Worm (Caenorhabditis elegans) whole organism, midembryonic: Measurements from ENCODE around the gene nhr-186.

Experiments used
- T22C8.4 ChIP-seq: fragments of 200-800 bp; sonication (Bioruptor generic); IDR thresholded peaks from 2 replicates; pipeline ENCODE4 v1.3.6; 2022; ENCODE audit warnings: missing genetic modification characterization, missing compliant biosample characterization
- cog-1 ChIP-seq: sonication (generic microtip); optimal IDR thresholded peaks from 2 replicates; lab custom pipeline; 2016; ENCODE audit warnings: missing genetic modification characterization, missing compliant biosample characterization
- flt-1 ChIP-seq: fragments of 200-800 bp; sonication (Bioruptor generic); IDR thresholded peaks from 2 replicates; pipeline ENCODE4 v1.3.6; 2022; ENCODE audit warnings: missing genetic modification characterization, missing compliant biosample characterization
- klf-2 ChIP-seq: fragments of 200-800 bp; sonication (Bioruptor generic); conservative IDR thresholded peaks from 2 replicates; pipeline ENCODE4 v1.3.6; 2022; ENCODE audit warnings: missing genetic modification reagents, missing genetic modification characterization, missing compliant biosample characterization
- med-1 ChIP-seq: sonication (generic microtip); optimal IDR thresholded peaks from 2 replicates; lab custom pipeline; 2017; ENCODE audit warnings: missing genetic modification characterization, mild to moderate bottlenecking, missing compliant biosample characterization, antibody characterized with exemption, missing genetic modification reagents; ENCODE audit not compliant: insufficient read depth
- ref-1 ChIP-seq: fragments of 200-800 bp; sonication (Bioruptor generic); conservative IDR thresholded peaks from 2 replicates; pipeline ENCODE4 v1.3.6; 2022; ENCODE audit warnings: missing genetic modification reagents, missing genetic modification characterization, missing compliant biosample characterization
- tab-1 ChIP-seq: fragments of 200-800 bp; sonication (Bioruptor generic); IDR thresholded peaks from 2 replicates; pipeline ENCODE4 v1.3.6; 2022; ENCODE audit warnings: missing genetic modification characterization, missing compliant biosample characterization
- ztf-23 ChIP-seq: fragments of 200-800 bp; sonication (Bioruptor generic); IDR thresholded peaks from 2 replicates; pipeline ENCODE4 v1.3.6; 2022; ENCODE audit warnings: missing genetic modification reagents, missing genetic modification characterization, missing compliant biosample characterization
- ztf-29 ChIP-seq: fragments of 200-800 bp; sonication (Bioruptor generic); IDR thresholded peaks from 2 replicates; pipeline ENCODE4 v1.3.6; 2022; ENCODE audit warnings: missing genetic modification reagents, missing genetic modification characterization, missing compliant biosample characterization

Gene nhr-186

DNA sequence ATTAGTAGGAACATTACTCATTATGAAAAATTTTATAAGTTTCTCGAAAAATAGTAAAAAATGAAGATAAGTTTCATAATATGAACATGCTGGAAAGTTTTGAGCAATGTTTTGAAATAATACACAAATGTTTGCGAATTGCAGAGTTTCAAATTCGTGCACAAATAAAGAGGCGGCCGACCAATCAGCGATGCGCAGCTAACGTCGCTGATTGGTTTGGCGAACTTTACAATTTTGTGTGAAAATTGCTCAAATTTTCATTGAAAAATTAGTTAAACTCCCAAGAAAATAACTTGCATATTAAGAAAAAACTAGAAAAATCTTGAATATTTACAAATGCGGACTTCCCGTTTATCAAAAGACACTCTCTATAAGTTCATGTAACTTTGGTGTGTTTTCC lies 22.1 kb downstream of the nhr-186 start:
- TF ChIP-seq ztf-29 (GFP tag; lab: Robert Waterston, UW) (no peak), tab-1 (no peak), flt-1 (GFP tag; lab: Robert Waterston, UW) (no peak), ztf-23 (GFP tag; lab: Robert Waterston, UW) (no peak), med-1 (GFP tag; lab: Kevin White, UChicago) (no peak), ref-1 (no peak)

DNA sequence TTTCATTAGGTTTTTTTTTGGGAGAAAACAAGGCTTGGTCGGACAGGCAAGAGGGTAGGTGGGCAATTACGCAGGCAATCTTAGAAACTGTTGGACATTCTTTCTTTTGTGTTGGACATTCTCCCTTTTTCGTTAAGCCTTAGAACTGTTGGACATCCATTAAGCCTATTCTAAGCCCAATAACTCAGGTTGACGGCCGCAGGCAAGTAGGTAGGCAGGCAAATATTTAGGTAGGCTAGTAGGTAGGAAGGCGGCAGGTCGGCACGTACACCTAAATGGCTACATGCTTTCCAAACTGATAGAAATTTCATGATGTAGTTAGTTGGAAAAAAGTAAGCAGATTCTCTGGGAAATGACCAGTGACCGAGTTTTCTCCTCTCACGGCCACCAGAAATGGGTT lies 22.6 kb downstream of the nhr-186 start:
- no peak for TF ChIP-seq med-1 (GFP tag; lab: Kevin White, UChicago)
- no peak for TF ChIP-seq tab-1
- TF ChIP-seq klf-2, result no peak
- TF ChIP-seq flt-1 (GFP tag; lab: Robert Waterston, UW), result no peak
- no peak for TF ChIP-seq ztf-23 (GFP tag; lab: Robert Waterston, UW)
- TF ChIP-seq cog-1 (tag; lab: Kevin White, UChicago), result no peak
- no peak for TF ChIP-seq T22C8.4
- no peak for TF ChIP-seq ztf-29 (GFP tag; lab: Robert Waterston, UW)
- TF ChIP-seq ref-1, result no peak

DNA sequence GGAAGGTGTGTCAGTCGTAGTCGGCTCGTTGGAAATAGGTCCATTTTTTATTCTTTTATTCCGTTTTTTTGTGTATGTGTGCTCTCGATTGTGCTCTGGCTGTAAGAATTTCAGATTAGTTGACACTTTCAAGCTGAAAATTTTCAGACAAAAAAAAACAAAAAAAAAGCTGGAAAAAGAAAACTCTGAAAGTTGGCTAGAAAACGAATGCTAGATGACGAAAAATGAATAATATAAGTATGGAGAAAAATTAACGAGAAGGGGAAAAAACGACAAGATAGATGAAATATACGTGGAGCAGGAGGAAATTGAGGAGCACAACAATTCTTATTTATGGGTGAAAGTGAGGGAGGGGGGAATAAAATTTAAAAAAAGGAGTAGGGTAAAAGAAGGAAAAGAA lies 23.1 kb downstream of the nhr-186 start, which contains the start of gene H10D18.5:
H10D18.5 (minus strand) TSS at position 101 of the 400 bp plus-strand sequence.
- TF ChIP-seq klf-2, result no peak
- no peak for TF ChIP-seq ztf-23 (GFP tag; lab: Robert Waterston, UW)
- TF ChIP-seq ref-1, result no peak
- no peak for TF ChIP-seq med-1 (GFP tag; lab: Kevin White, UChicago)
- no peak for TF ChIP-seq tab-1
- TF ChIP-seq T22C8.4, result no peak
- TF ChIP-seq ztf-29 (GFP tag; lab: Robert Waterston, UW), result no peak
- no peak for TF ChIP-seq cog-1 (tag; lab: Kevin White, UChicago)

DNA sequence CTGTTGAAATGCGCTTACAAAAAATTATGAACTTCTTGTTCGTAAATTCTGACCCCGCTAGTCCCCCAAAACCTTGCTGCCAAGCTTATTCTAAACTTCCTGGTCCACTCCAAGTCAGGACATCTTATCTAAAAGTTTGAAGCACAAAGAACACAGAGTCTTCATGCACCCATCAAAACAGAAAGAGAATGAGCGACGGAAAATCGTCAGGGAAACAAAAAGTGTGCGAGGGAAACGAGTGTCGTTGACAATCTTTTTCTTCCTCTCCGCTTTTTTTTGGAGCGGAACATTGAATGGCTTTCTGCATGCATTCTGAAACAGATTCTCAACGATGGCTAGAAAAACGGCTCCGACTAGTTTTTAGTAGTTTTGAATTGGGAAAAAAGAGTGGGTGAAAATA lies 29.6 kb downstream of the nhr-186 start:
- TF ChIP-seq klf-2, result no peak
- TF ChIP-seq flt-1 (GFP tag; lab: Robert Waterston, UW), result no peak
- TF ChIP-seq ztf-23 (GFP tag; lab: Robert Waterston, UW), result no peak
- no peak for TF ChIP-seq tab-1
- no peak for TF ChIP-seq cog-1 (tag; lab: Kevin White, UChicago)
- no peak for TF ChIP-seq med-1 (GFP tag; lab: Kevin White, UChicago)
- TF ChIP-seq ztf-29 (GFP tag; lab: Robert Waterston, UW), result no peak
- no peak for TF ChIP-seq ref-1
- no peak for TF ChIP-seq T22C8.4

DNA sequence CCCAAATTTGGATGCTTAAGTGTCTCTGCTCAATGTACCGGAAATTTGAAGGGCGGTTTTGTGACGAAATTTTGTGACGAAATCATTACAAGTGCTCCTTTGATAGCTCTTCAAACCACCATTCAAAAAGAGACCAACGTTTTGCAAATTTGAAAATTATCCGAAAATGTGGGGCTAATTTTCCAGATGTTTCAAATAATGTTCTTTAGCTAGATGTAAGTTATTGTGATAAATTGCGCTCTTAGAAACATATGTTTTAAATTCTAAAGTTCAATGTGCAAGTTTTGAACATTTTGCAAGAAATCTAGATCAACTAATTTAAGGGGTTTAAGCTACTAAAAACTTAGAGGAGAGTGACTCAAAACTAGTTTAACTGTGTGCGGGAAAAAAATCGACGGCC lies 33.9 kb downstream of the nhr-186 start:
- no peak for TF ChIP-seq tab-1
- no peak for TF ChIP-seq T22C8.4
- no peak for TF ChIP-seq cog-1 (tag; lab: Kevin White, UChicago)
- TF ChIP-seq flt-1 (GFP tag; lab: Robert Waterston, UW), result no peak

DNA sequence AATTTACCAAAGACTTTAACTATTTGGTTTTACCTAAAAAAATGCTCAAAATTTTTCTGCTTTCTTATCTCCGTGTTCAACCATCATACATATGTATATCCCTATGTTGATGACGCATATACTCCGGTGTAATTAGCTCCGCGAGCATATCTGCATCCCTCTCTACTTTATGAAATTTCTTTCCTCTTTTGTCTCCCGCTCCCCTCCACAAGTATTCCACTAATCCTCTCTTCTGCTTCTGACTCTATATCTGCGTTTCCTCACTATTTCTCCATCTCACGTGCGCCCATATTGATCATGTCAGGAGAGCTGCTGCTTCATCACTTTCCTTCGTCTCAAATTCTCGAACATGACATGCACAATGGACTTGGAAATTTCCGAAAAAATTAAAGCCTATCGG lies 39.8 kb downstream of the nhr-186 start, which contains the start of gene H10D18.1:
H10D18.1 (plus strand) TSS at position 277 of the 400 bp plus-strand sequence.
- TF ChIP-seq klf-2 (no peak), tab-1 (no peak), med-1 (GFP tag; lab: Kevin White, UChicago) (no peak), ref-1 (no peak), ztf-29 (GFP tag; lab: Robert Waterston, UW) (no peak), cog-1 (tag; lab: Kevin White, UChicago) (no peak), ztf-23 (GFP tag; lab: Robert Waterston, UW) (no peak), T22C8.4 (no peak), flt-1 (GFP tag; lab: Robert Waterston, UW) (no peak)

DNA sequence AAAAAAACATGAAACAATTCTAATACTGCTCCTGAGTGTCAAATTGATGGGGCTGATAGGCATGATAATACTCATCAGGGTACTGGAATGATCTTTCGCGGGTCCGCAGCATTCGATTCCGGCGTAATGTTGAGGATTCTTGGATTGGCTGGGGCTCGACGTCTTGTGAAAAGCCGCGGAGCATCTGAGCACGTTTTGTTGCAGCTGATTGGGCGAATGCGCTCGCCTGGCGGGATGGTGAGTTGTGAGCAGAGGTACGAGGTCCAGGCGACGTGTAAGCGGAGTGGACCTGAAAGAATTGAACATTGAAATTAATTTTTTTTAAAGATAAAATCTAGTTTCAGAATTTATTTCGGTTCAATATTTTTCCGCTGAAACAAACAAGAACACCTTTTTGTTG lies 40.7 kb downstream of the nhr-186 start:
- TF ChIP-seq klf-2 (no peak), T22C8.4 (no peak), ztf-23 (GFP tag; lab: Robert Waterston, UW) (no peak), ref-1 (no peak), flt-1 (GFP tag; lab: Robert Waterston, UW) (no peak), tab-1 (no peak), med-1 (GFP tag; lab: Kevin White, UChicago) (no peak), ztf-29 (GFP tag; lab: Robert Waterston, UW) (no peak), cog-1 (tag; lab: Kevin White, UChicago) (no peak)

DNA sequence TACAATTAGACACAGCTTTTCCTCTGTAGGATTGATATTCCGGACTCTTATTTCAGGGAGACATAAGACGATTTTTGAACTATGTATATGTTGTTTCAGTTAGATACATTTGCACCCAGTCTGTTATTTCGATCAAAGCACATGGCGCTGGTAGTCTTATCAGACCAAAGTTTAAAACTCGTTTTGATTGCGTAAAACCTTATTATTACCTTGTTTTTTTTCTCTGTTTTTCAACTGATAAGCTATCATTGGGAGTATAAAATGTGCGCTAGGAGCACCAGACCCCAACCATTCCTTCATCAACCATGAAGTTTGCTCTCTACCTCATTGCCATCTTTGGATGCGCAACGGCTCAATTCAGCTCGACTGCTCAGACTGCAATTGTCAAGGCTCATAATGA lies 42.5 kb downstream of the nhr-186 start, which contains the start of gene scl-12:
scl-12 (plus strand) TSS at position 301 of the 400 bp plus-strand sequence.
- TF ChIP-seq ref-1, result no peak
- TF ChIP-seq tab-1, result no peak
- TF ChIP-seq med-1 (GFP tag; lab: Kevin White, UChicago), result no peak
- TF ChIP-seq ztf-29 (GFP tag; lab: Robert Waterston, UW), result no peak
- TF ChIP-seq ztf-23 (GFP tag; lab: Robert Waterston, UW), result no peak
- TF ChIP-seq cog-1 (tag; lab: Kevin White, UChicago), result no peak
- no peak for TF ChIP-seq flt-1 (GFP tag; lab: Robert Waterston, UW)
- no peak for TF ChIP-seq klf-2
- TF ChIP-seq T22C8.4, result no peak

DNA sequence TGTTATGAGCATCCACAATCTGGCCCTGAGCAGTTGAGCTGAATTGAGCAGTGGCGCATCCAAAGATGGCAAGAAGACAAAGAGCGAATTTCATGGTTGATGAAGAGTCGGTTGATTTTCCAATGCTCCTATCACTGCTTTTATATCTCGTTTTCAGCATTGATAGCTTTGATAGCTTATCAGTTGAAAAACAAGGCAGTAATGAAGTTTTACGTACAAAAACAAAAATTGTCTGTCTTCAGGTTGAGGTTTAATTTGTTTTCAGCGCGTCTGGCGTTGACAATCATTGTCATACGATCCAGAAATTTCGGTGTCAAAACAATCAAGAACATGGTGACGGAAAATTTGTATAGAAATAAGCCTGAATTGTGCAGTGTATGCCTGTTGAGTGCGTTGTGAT lies 43.2 kb downstream of the nhr-186 start, which contains the start of gene scl-13:
scl-13 (minus strand) TSS at position 101 of the 400 bp plus-strand sequence.
- no peak for TF ChIP-seq ztf-23 (GFP tag; lab: Robert Waterston, UW)
- TF ChIP-seq klf-2, result no peak
- TF ChIP-seq med-1 (GFP tag; lab: Kevin White, UChicago), result no peak
- TF ChIP-seq flt-1 (GFP tag; lab: Robert Waterston, UW), result no peak
- no peak for TF ChIP-seq ref-1
- TF ChIP-seq T22C8.4, result no peak
- TF ChIP-seq ztf-29 (GFP tag; lab: Robert Waterston, UW), result no peak
- no peak for TF ChIP-seq tab-1
- TF ChIP-seq cog-1 (tag; lab: Kevin White, UChicago), result no peak

DNA sequence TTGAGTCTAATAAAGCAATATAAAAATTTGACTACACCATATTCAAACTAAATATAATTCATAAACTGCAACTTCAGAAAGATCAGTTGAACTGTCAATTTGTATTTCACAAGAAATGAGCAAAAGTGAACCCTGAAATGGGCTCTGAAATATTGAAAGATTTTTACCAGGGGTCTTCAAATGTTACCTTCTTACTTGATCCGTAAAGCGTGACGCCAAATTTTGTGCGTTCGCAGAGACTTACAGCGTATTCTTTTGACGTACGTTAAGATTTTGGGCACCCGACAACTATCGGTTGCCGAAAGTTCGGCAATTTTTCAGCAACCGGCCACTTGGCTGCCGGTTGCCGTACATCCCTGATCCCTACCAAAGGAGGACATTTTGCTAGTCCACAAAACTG lies 44.7 kb downstream of the nhr-186 start:
- TF ChIP-seq cog-1 (tag; lab: Kevin White, UChicago) (no peak), ztf-29 (GFP tag; lab: Robert Waterston, UW) (no peak), klf-2 (no peak), ref-1 (no peak), flt-1 (GFP tag; lab: Robert Waterston, UW) (no peak), T22C8.4 (no peak), med-1 (GFP tag; lab: Kevin White, UChicago) (no peak), tab-1 (no peak)
